Fruit fly (Drosophila melanogaster) whole organism, adult: ENCODE measurements around the gene CG14659.

Source experiments
- CG11617 ChIP-seq: fragments of 200-800 bp; sonication (Bioruptor generic); optimal IDR thresholded peaks from 2 replicates; lab custom pipeline; 2017; ENCODE audit warnings: mild to moderate bottlenecking, missing biosample characterization, missing genetic modification reagents, missing genetic modification characterization
- CG12768 ChIP-seq: fragments of 200-800 bp; sonication (Bioruptor generic); optimal IDR thresholded peaks from 2 replicates; lab custom pipeline; 2017; ENCODE audit warnings: missing biosample characterization, missing genetic modification characterization, mild to moderate bottlenecking, moderate library complexity, missing genetic modification reagents
- CG14711 ChIP-seq: fragments of 200-800 bp; sonication (Bioruptor generic); optimal IDR thresholded peaks from 2 replicates; lab custom pipeline; 2018; ENCODE audit warnings: missing biosample characterization, mild to moderate bottlenecking, missing genetic modification characterization, moderate library complexity
- CG1620 ChIP-seq: fragments of 200-800 bp; sonication (Bioruptor generic); optimal IDR thresholded peaks from 2 replicates; lab custom pipeline; 2016; ENCODE audit warnings: missing biosample characterization, missing genetic modification characterization
- CG33017 ChIP-seq: fragments of 200-800 bp; sonication (Bioruptor generic); optimal IDR thresholded peaks from 2 replicates; lab custom pipeline; 2018; ENCODE audit warnings: missing biosample characterization, mild to moderate bottlenecking, missing genetic modification characterization, moderate library complexity
- CG5204 ChIP-seq: fragments of 200-800 bp; sonication (Bioruptor generic); optimal IDR thresholded peaks from 2 replicates; lab custom pipeline; 2016; ENCODE audit warnings: missing biosample characterization, missing genetic modification characterization
- CG7045 ChIP-seq: fragments of 200-800 bp; sonication (Bioruptor generic); optimal IDR thresholded peaks from 2 replicates; lab custom pipeline; 2017; ENCODE audit warnings: missing biosample characterization, mild to moderate bottlenecking, missing genetic modification characterization
- CG7101 ChIP-seq: fragments of 200-800 bp; sonication (Bioruptor generic); optimal IDR thresholded peaks from 2 replicates; lab custom pipeline; 2018; ENCODE audit warnings: missing biosample characterization, mild to moderate bottlenecking, missing genetic modification characterization, moderate library complexity
- Clk ChIP-seq: fragments of 200-800 bp; sonication (Bioruptor generic); optimal IDR thresholded peaks from 2 replicates; lab custom pipeline; 2017; ENCODE audit warnings: missing biosample characterization, missing genetic modification characterization
- Crg-1 ChIP-seq: fragments of 200-800 bp; sonication (Bioruptor generic); optimal IDR thresholded peaks from 2 replicates; lab custom pipeline; 2016; ENCODE audit warnings: missing biosample characterization, missing genetic modification characterization
- Hr96 ChIP-seq: fragments of 200-800 bp; sonication (Bioruptor generic); optimal IDR thresholded peaks from 2 replicates; lab custom pipeline; 2016; ENCODE audit warnings: missing biosample characterization, missing genetic modification characterization
- Mnt ChIP-seq: fragments of 200-800 bp; sonication (Bioruptor generic); optimal IDR thresholded peaks from 2 replicates; lab custom pipeline; 2016; ENCODE audit warnings: missing biosample characterization, mild to moderate bottlenecking, missing genetic modification characterization
- bab1 ChIP-seq: fragments of 200-800 bp; sonication (Bioruptor generic); optimal IDR thresholded peaks from 3 replicates; lab custom pipeline; 2019; ENCODE audit warnings: missing biosample characterization, mild to moderate bottlenecking, missing genetic modification characterization, moderate library complexity
- cic ChIP-seq: fragments of 200-800 bp; sonication (Bioruptor generic); optimal IDR thresholded peaks from 2 replicates; lab custom pipeline; 2017; ENCODE audit warnings: missing biosample characterization, mild to moderate bottlenecking, missing genetic modification characterization, moderate library complexity
- cnc ChIP-seq, 2 experiments: fragments of >200 bp; optimal IDR thresholded peaks; 2 replicates each; lab custom pipeline; 2017
- kay ChIP-seq: fragments of 200-800 bp; sonication (Bioruptor generic); peaks from one replicate; lab custom pipeline; 2016; ENCODE audit warnings: missing biosample characterization, missing genetic modification characterization, borderline replicate concordance
- ovo ChIP-seq: fragments of 200-800 bp; sonication (Bioruptor generic); optimal IDR thresholded peaks from 2 replicates; lab custom pipeline; 2016; ENCODE audit warnings: missing biosample characterization, missing genetic modification characterization
- pad ChIP-seq: fragments of 200-800 bp; sonication (Bioruptor generic); optimal IDR thresholded peaks from 3 replicates; lab custom pipeline; 2017; ENCODE audit warnings: missing biosample characterization, missing genetic modification characterization, mild to moderate bottlenecking, moderate library complexity, missing genetic modification reagents
- tj ChIP-seq: fragments of 200-800 bp; sonication (Bioruptor generic); optimal IDR thresholded peaks from 3 replicates; lab custom pipeline; 2017; ENCODE audit warnings: missing biosample characterization, mild to moderate bottlenecking, missing genetic modification characterization, moderate library complexity
- toe ChIP-seq: fragments of 200-800 bp; sonication (Bioruptor generic); optimal IDR thresholded peaks from 2 replicates; lab custom pipeline; 2016; ENCODE audit warnings: missing biosample characterization, missing genetic modification characterization

The CG14659 gene

DNA sequence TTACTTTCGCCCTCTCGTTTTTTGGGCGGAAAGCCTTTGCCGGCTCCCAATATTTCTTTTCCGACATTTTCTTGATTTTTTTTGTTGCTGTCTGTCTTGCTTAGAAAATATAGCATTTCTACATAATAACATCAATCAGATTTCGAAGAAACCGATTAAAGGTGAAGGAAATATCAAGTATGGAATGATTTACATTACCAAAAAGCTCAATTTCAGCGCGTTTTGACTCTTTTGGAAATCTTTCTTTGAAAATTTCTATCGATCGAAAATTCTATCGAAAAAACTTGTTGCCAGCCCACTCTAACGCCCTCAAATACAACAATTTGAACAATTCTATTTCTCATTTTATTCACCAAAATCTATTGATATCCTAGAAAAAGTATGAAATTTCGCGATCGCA is at the start of gene CG14659:
TSS of gene CG14659 (minus strand) at position 101 of the 400 bp plus-strand sequence.
- TF ChIP-seq CG14711 (tag; lab: Kevin White, UChicago) = no peak
- no peak for TF ChIP-seq Crg-1 (GFP tag; lab: Kevin White, UChicago)

- no peak for TF ChIP-seq Crg-1 (GFP tag; lab: Kevin White, UChicago)
- TF ChIP-seq CG14711 (tag; lab: Kevin White, UChicago) = no peak
- TF ChIP-seq CG12768 (GFP tag; lab: Kevin White, UChicago) = no peak
- no peak for TF ChIP-seq CG5204
- no peak for TF ChIP-seq cic
- TF ChIP-seq CG33017 (tag; lab: Kevin White, UChicago) = no peak
- no peak for TF ChIP-seq Hr96 (GFP tag; lab: Kevin White, UChicago)
These were observed 47.3 kb upstream of the CG14659 start, which contains the start of gene laf for dm6 chr3R:4878433-4878832. TSS of gene laf (minus strand) at chr3R:4878533.

DNA sequence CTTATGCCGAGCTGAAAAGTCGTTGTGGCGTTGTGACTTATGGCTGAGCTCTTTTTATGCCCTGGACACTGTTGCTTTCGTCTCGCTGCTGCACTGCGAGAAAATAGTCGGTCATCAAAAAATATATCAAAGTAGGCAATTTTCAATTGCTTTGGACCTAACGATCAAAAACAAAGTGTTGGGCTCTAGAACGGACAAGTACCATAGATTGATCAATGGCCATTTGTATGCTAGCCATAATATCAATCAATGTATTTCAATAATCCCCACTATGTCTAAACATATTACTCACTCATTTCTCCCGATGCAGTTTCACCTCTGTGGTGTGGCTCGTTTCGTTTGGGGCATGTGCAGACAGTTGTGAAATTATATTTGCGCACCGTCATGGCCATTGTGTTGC is 42.7 kb upstream of the CG14659 start:
- TF ChIP-seq pad (no peak), CG12768 (GFP tag; lab: Kevin White, UChicago) (no peak), Crg-1 (GFP tag; lab: Kevin White, UChicago) (no peak), cic (no peak), kay (GFP tag; lab: Kevin White, UChicago) (no peak), CG5204 (no peak), cnc (optimal IDR thresholded peaks at IDR 0.05; lab: Kevin White, UChicago) (no peak), Mnt (no peak), CG33017 (tag; lab: Kevin White, UChicago) (no peak), bab1 (no peak), ovo (GFP tag; lab: Kevin White, UChicago) (no peak), Hr96 (GFP tag; lab: Kevin White, UChicago) (no peak), CG7045 (GFP tag; lab: Kevin White, UChicago) (no peak), CG7101 (tag; lab: Kevin White, UChicago) (no peak), Clk (GFP tag; lab: Kevin White, UChicago) (no peak), tj (GFP tag; lab: Kevin White, UChicago) (no peak)

dm6 chr3R:4868663-4869225 is 37.6 kb upstream of the CG14659 start:
- TF ChIP-seq Mnt (no peak), CG12768 (GFP tag; lab: Kevin White, UChicago) (no peak), bab1 (no peak), CG5204 (no peak), Crg-1 (GFP tag; lab: Kevin White, UChicago) (no peak), ovo (GFP tag; lab: Kevin White, UChicago) (no peak), cnc (optimal IDR thresholded peaks at IDR 0.05; lab: Kevin White, UChicago) (no peak), toe (GFP tag; lab: Kevin White, UChicago) (no peak), tj (GFP tag; lab: Kevin White, UChicago) (no peak), kay (GFP tag; lab: Kevin White, UChicago) (no peak), CG7045 (GFP tag; lab: Kevin White, UChicago) (no peak), CG7101 (tag; lab: Kevin White, UChicago) (no peak), pad (no peak), Hr96 (GFP tag; lab: Kevin White, UChicago) (no peak), cic (no peak), CG14711 (tag; lab: Kevin White, UChicago) (no peak)

DNA sequence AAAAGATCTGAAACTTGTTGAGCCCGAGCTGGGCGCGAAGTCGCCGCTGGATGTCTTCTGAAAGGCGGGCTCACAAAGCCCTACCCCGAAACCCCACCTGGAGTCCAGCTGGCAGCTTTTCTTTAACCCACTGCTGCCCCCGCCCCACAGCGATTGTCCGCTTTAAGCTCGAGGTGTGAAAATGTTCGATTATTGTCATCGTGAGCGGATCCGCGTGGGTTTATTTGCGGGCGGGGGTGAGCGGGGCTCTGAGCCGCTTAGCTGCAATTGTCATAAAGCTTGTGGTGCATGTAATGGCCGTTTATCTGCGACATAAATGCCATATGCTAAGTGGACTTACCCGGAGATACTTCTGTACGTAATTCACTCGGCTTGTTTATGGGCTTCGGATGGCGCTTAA is 35.8 kb upstream of the CG14659 start:
- no peak for TF ChIP-seq cic
- TF ChIP-seq CG7045 (GFP tag; lab: Kevin White, UChicago) = no peak
- no peak for TF ChIP-seq CG7101 (tag; lab: Kevin White, UChicago)
- no peak for TF ChIP-seq Mnt
- no peak for TF ChIP-seq pad
- TF ChIP-seq CG14711 (tag; lab: Kevin White, UChicago) = no peak
- TF ChIP-seq CG11617 (GFP tag; lab: Kevin White, UChicago) = no peak
- TF ChIP-seq CG12768 (GFP tag; lab: Kevin White, UChicago) = no peak

DNA sequence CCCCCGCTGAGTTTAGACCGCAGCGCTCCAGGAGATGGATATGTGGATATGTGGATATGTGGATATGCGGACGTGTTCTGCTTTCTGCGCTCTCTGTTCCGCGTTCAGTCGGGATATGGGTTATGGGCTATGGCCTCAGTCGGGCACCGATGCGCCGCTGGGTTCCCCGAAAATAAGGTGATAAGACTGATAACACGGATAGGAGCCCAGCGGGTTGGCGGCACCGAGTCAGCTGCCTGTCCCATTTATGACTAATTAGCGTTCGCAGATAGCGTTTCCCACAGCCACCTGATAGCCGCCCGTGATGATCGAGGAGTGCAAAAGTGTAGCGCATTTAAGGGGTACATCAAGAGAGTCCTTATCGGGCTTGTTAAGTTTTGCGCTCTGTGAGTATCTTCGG is 35.0 kb upstream of the CG14659 start:
- no peak for TF ChIP-seq CG1620
- no peak for TF ChIP-seq toe (GFP tag; lab: Kevin White, UChicago)
- TF ChIP-seq CG7045 (GFP tag; lab: Kevin White, UChicago) = no peak
- TF ChIP-seq CG7101 (tag; lab: Kevin White, UChicago) = no peak
- TF ChIP-seq ovo (GFP tag; lab: Kevin White, UChicago) = no peak
- TF ChIP-seq cnc (optimal IDR thresholded peaks at IDR 0.05; lab: Kevin White, UChicago) = no peak
- TF ChIP-seq CG5204 = no peak
- TF ChIP-seq CG33017 (tag; lab: Kevin White, UChicago) = no peak
- no peak for TF ChIP-seq CG14711 (tag; lab: Kevin White, UChicago)
- no peak for TF ChIP-seq Hr96 (GFP tag; lab: Kevin White, UChicago)

dm6 chr3R:4864901-4865601 is 34.0 kb upstream of the CG14659 start:
- no peak for TF ChIP-seq bab1
- no peak for TF ChIP-seq Mnt
- TF ChIP-seq toe (GFP tag; lab: Kevin White, UChicago) = no peak
- no peak for TF ChIP-seq CG33017 (tag; lab: Kevin White, UChicago)
- no peak for TF ChIP-seq ovo (GFP tag; lab: Kevin White, UChicago)
- no peak for TF ChIP-seq CG11617 (GFP tag; lab: Kevin White, UChicago)
- no peak for TF ChIP-seq Clk (GFP tag; lab: Kevin White, UChicago)
- no peak for TF ChIP-seq cnc (optimal IDR thresholded peaks at IDR 0.05; lab: Kevin White, UChicago)
- no peak for TF ChIP-seq CG14711 (tag; lab: Kevin White, UChicago)
- no peak for TF ChIP-seq Crg-1 (GFP tag; lab: Kevin White, UChicago)
- TF ChIP-seq pad = no peak
- TF ChIP-seq cic = no peak
- no peak for TF ChIP-seq tj (GFP tag; lab: Kevin White, UChicago)
- no peak for TF ChIP-seq CG1620
- no peak for TF ChIP-seq Hr96 (GFP tag; lab: Kevin White, UChicago)
- no peak for TF ChIP-seq CG5204
